Worm (Caenorhabditis elegans) whole organism, L1 larva: ENCODE data around the gene T08B1.4.

Source experiments
- dsc-1 ChIP-seq: sonication (generic microtip); optimal IDR thresholded peaks from 2 replicates; lab custom pipeline; 2016; ENCODE audit warnings: mild to moderate bottlenecking, missing genetic modification characterization, missing compliant biosample characterization
- fos-1 ChIP-seq: fragments of 150-350 bp; optimal IDR thresholded peaks from 2 replicates; lab custom pipeline; 2014; ENCODE audit warnings: missing biosample characterization, missing genetic modification characterization
- hlh-4 ChIP-seq: sonication (generic microtip); optimal IDR thresholded peaks from 2 replicates; lab custom pipeline; 2016; ENCODE audit warnings: mild to moderate bottlenecking, missing genetic modification characterization, missing compliant biosample characterization
- lin-35 ChIP-seq, 2 experiments: fragments of 150-350 bp; optimal IDR thresholded peaks; 2 replicates each; lab custom pipeline; 2014; ENCODE audit warnings: missing biosample characterization in 2 of 2, missing genetic modification characterization in 2 of 2, missing genetic modification reagents in 2 of 2
- nhr-90 ChIP-seq: sonication (generic microtip); optimal IDR thresholded peaks from 2 replicates; lab custom pipeline; 2016; ENCODE audit warnings: mild to moderate bottlenecking, missing genetic modification characterization, missing compliant biosample characterization; ENCODE audit not compliant: poor library complexity
- snpc-4 ChIP-seq: fragments of 150-350 bp; optimal IDR thresholded peaks from 2 replicates; lab custom pipeline; 2014; ENCODE audit warnings: missing biosample characterization, missing genetic modification characterization
- zag-1 ChIP-seq: fragments of 150-350 bp; optimal IDR thresholded peaks from 2 replicates; lab custom pipeline; 2014; ENCODE audit warnings: missing biosample characterization, missing genetic modification characterization

DNA sequence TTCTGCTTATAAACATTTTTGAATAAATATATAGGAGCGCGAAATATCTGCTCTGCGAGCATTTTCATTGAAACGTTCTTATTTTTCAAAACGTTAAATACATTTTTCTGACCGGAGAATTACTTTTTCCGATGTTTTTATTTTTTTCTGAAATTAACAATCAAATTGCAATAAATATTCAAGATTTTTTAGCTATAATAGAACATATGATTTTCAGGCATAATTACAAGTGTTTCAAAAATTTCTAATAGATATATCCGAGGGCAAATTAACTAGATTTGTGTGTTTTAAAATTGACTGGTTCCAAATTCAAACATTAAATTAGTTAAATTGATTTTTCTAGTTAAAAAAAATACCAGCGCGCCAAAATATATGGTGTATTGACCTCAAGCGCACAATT is at the start of gene T08B1.4:
- TF ChIP-seq lin-35 (GFP tag; optimal IDR thresholded peaks at IDR 0.05; lab: Kevin White, UChicago) (no peak), hlh-4 (no peak), snpc-4 (tag; lab: Kevin White, UChicago) (no peak), dsc-1 (tag; lab: Kevin White, UChicago) (no peak), zag-1 (tag; lab: Kevin White, UChicago) (no peak), fos-1 (tag; lab: Kevin White, UChicago) (no peak), nhr-90 (no peak)
